Worm (Caenorhabditis elegans): ENCODE results near the gene K11G9.5.

The K11G9.5 gene

DNA sequence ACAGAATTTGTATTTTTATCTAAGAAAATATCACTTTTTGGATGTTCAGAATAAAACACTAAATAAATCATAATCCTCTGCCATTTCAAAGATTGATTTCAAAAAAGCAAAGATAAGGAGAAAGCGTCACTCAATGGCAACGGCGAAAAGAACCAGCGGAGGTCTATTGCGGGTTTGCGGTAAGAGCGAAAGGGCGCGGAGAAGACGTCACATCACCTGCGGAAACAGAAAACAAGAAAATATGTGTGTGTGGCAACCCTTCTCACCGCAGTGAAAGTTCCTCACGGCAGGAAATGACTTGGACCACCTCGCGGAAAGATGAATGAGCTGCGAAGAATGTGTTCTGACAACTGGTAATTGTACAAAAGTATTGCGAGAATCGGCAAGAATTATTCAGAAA lies 11.5 kb upstream of the K11G9.5 start:
- TF ChIP-seq lsy-27 (tag; optimal IDR thresholded peaks at IDR 0.05; ENCODE audit: borderline replicate concordance, insufficient read depth) (no peak), ztf-25 (GFP tag; IDR thresholded peaks at IDR 0.05) (no peak), rpc-1 (optimal IDR thresholded peaks at IDR 0.05) (no peak), rpc-1 (tag; optimal IDR thresholded peaks at IDR 0.05) (no peak), mes-4 (tag; optimal IDR thresholded peaks at IDR 0.05) (no peak), unc-130 (GFP tag; optimal IDR thresholded peaks at IDR 0.05) (no peak), sdz-38 (tag; optimal IDR thresholded peaks at IDR 0.05) (no peak), F55B11.4 (tag; optimal IDR thresholded peaks at IDR 0.05; ENCODE audit: borderline replicate concordance, insufficient read depth) (no peak), nhr-27 (tag; optimal IDR thresholded peaks at IDR 0.05) (no peak), Y67H2A.10 (GFP tag; conservative IDR thresholded peaks at IDR 0.05) (no peak), let-607 (tag; optimal IDR thresholded peaks at IDR 0.05) (no peak), hmg-1.2 (GFP tag; IDR thresholded peaks at IDR 0.05) (no peak)

ce11 chrV:6699021-6699420 lies 10.7 kb upstream of the K11G9.5 start:
- no peak for TF ChIP-seq B0019.2 (GFP tag; conservative IDR thresholded peaks at IDR 0.05)
- no peak for TF ChIP-seq ceh-91 (GFP tag; IDR thresholded peaks at IDR 0.05)
- no peak for TF ChIP-seq ceh-58 (GFP tag; IDR thresholded peaks at IDR 0.05)
- no peak for TF ChIP-seq D2030.7 (GFP tag; IDR thresholded peaks at IDR 0.05)
- no peak for TF ChIP-seq ekl-4 (GFP tag; IDR thresholded peaks at IDR 0.05)
- TF ChIP-seq unc-130 (GFP tag; optimal IDR thresholded peaks at IDR 0.05): no peak
- no peak for TF ChIP-seq zim-3 (tag; optimal IDR thresholded peaks at IDR 0.05)
- no peak for TF ChIP-seq attf-5 (GFP tag; optimal IDR thresholded peaks at IDR 0.05)
- TF ChIP-seq akir-1 (GFP tag; optimal IDR thresholded peaks at IDR 0.05): no peak
- TF ChIP-seq K11D2.4 (GFP tag; IDR thresholded peaks at IDR 0.05): no peak
- TF ChIP-seq F33H1.4 (GFP tag; IDR thresholded peaks at IDR 0.05): no peak
- TF ChIP-seq gei-17 (GFP tag; optimal IDR thresholded peaks at IDR 0.05): no peak
- TF ChIP-seq nhr-27 (tag; optimal IDR thresholded peaks at IDR 0.05): no peak

- TF ChIP-seq F10E7.11 (tag; optimal IDR thresholded peaks at IDR 0.05): no peak
- no peak for TF ChIP-seq zfh-2 (GFP tag; conservative IDR thresholded peaks at IDR 0.05)
- TF ChIP-seq lsy-27 (tag; optimal IDR thresholded peaks at IDR 0.05; ENCODE audit: borderline replicate concordance, insufficient read depth): no peak
- TF ChIP-seq lin-54 (GFP tag; optimal IDR thresholded peaks at IDR 0.05): no peak
- TF ChIP-seq T26A5.8 (tag; optimal IDR thresholded peaks at IDR 0.05): no peak
- no peak for TF ChIP-seq snpc-1.1 (tag; optimal IDR thresholded peaks at IDR 0.05; ENCODE audit: insufficient read depth)
- no peak for TF ChIP-seq nhr-27 (tag; optimal IDR thresholded peaks at IDR 0.05)
- no peak for TF ChIP-seq madf-6 (GFP tag; IDR thresholded peaks at IDR 0.05)
- TF ChIP-seq tbx-9 (tag; optimal IDR thresholded peaks at IDR 0.05; ENCODE audit: borderline replicate concordance): no peak
- no peak for TF ChIP-seq sptf-2 (GFP tag; optimal IDR thresholded peaks at IDR 0.05)
- no peak for TF ChIP-seq D2030.7 (GFP tag; IDR thresholded peaks at IDR 0.05)
- no peak for TF ChIP-seq nhr-179 (tag; optimal IDR thresholded peaks at IDR 0.05)
- TF ChIP-seq ceh-58 (GFP tag; IDR thresholded peaks at IDR 0.05): no peak
- no peak for TF ChIP-seq pbrm-1 (GFP tag; IDR thresholded peaks at IDR 0.05)
- TF ChIP-seq ceh-100 (GFP tag; IDR thresholded peaks at IDR 0.05): no peak
Measured at ce11 chrV:6697552-6697951, 9.3 kb upstream of the K11G9.5 start, which contains the start of gene W02F12.2. TSS of gene W02F12.2 (minus strand) at chrV:6697652.

ce11 chrV:6694668-6695067 lies 6.4 kb upstream of the K11G9.5 start, which contains the start of gene W02F12.8:
TSS of gene W02F12.8 (minus strand) at chrV:6694768.
- TF ChIP-seq B0035.1 (tag; optimal IDR thresholded peaks at IDR 0.05) (no peak), ceh-91 (GFP tag; IDR thresholded peaks at IDR 0.05) (no peak), let-607 (tag; optimal IDR thresholded peaks at IDR 0.05) (no peak), ztf-22 (GFP tag; optimal IDR thresholded peaks at IDR 0.05) (no peak), mel-28 (tag; optimal IDR thresholded peaks at IDR 0.05; ENCODE audit: borderline replicate concordance) (no peak), T26A5.8 (tag; optimal IDR thresholded peaks at IDR 0.05) (no peak), nfya-2 (GFP tag; IDR thresholded peaks at IDR 0.05) (no peak), aptf-3 (GFP tag; IDR thresholded peaks at IDR 0.05) (no peak), sdz-38 (tag; optimal IDR thresholded peaks at IDR 0.05) (no peak), attf-6 (GFP tag; IDR thresholded peaks at IDR 0.05) (no peak), madf-8 (GFP tag; conservative IDR thresholded peaks at IDR 0.05) (no peak)
